Worm (Caenorhabditis elegans) whole organism, midembryonic: ENCODE data around the gene Y43E12A.3.

ENCODE experiments used
- T22C8.4 ChIP-seq: fragments of 200-800 bp; sonication (Bioruptor generic); IDR thresholded peaks from 2 replicates; pipeline ENCODE4 v1.3.6; 2022; ENCODE audit warnings: missing genetic modification characterization, missing compliant biosample characterization
- cog-1 ChIP-seq: sonication (generic microtip); optimal IDR thresholded peaks from 2 replicates; lab custom pipeline; 2016; ENCODE audit warnings: missing genetic modification characterization, missing compliant biosample characterization
- flt-1 ChIP-seq: fragments of 200-800 bp; sonication (Bioruptor generic); IDR thresholded peaks from 2 replicates; pipeline ENCODE4 v1.3.6; 2022; ENCODE audit warnings: missing genetic modification characterization, missing compliant biosample characterization
- klf-2 ChIP-seq: fragments of 200-800 bp; sonication (Bioruptor generic); conservative IDR thresholded peaks from 2 replicates; pipeline ENCODE4 v1.3.6; 2022; ENCODE audit warnings: missing genetic modification reagents, missing genetic modification characterization, missing compliant biosample characterization
- med-1 ChIP-seq: sonication (generic microtip); optimal IDR thresholded peaks from 2 replicates; lab custom pipeline; 2017; ENCODE audit warnings: missing genetic modification characterization, mild to moderate bottlenecking, missing compliant biosample characterization, antibody characterized with exemption, missing genetic modification reagents; ENCODE audit not compliant: insufficient read depth
- ref-1 ChIP-seq: fragments of 200-800 bp; sonication (Bioruptor generic); conservative IDR thresholded peaks from 2 replicates; pipeline ENCODE4 v1.3.6; 2022; ENCODE audit warnings: missing genetic modification reagents, missing genetic modification characterization, missing compliant biosample characterization
- tab-1 ChIP-seq: fragments of 200-800 bp; sonication (Bioruptor generic); IDR thresholded peaks from 2 replicates; pipeline ENCODE4 v1.3.6; 2022; ENCODE audit warnings: missing genetic modification characterization, missing compliant biosample characterization
- ztf-29 ChIP-seq: fragments of 200-800 bp; sonication (Bioruptor generic); IDR thresholded peaks from 2 replicates; pipeline ENCODE4 v1.3.6; 2022; ENCODE audit warnings: missing genetic modification reagents, missing genetic modification characterization, missing compliant biosample characterization

- TF ChIP-seq flt-1 (no peak), med-1 (GFP tag; lab: Kevin White, UChicago) (no peak), ref-1 (GFP tag; lab: Robert Waterston, UW) (no peak), cog-1 (tag; lab: Kevin White, UChicago) (no peak), klf-2 (GFP tag; lab: Robert Waterston, UW) (no peak), ztf-29 (no peak), tab-1 (GFP tag; lab: Robert Waterston, UW) (no peak), T22C8.4 (GFP tag; lab: Robert Waterston, UW) (no peak)
Measured at ce11 chrIV:11038218-11038617, 50.5 kb downstream of the Y43E12A.3 start.
